Fruit fly (Drosophila melanogaster) whole organism, embryonic: Measurements from ENCODE around the gene ClC-c.

Experiments used
- Atf6 ChIP-seq: fragments of 200-800 bp; sonication (Bioruptor generic); IDR thresholded peaks from 2 replicates; pipeline ENCODE4 v1.3.6; 2022; ENCODE audit warnings: missing biosample characterization, missing genetic modification characterization
- CG10147 ChIP-seq: fragments of 200-800 bp; sonication (Bioruptor generic); optimal IDR thresholded peaks from 2 replicates; lab custom pipeline; 2019; ENCODE audit warnings: missing biosample characterization, mild to moderate bottlenecking, missing genetic modification characterization, moderate library complexity
- CG10267 ChIP-seq: fragments of 200-800 bp; sonication (Bioruptor generic); optimal IDR thresholded peaks from 2 replicates; lab custom pipeline; 2018; ENCODE audit warnings: missing biosample characterization, mild to moderate bottlenecking, missing genetic modification characterization, moderate library complexity
- CG10431 ChIP-seq: fragments of 200-800 bp; sonication (Bioruptor generic); optimal IDR thresholded peaks from 3 replicates; lab custom pipeline; 2018; ENCODE audit warnings: missing biosample characterization, mild to moderate bottlenecking, missing genetic modification characterization
- CG11696 ChIP-seq: fragments of 200-800 bp; sonication (Bioruptor generic); IDR thresholded peaks from 2 replicates; pipeline ENCODE4 v1.3.6; 2022; ENCODE audit warnings: missing biosample characterization, missing genetic modification characterization
- CG12071 ChIP-seq: fragments of 200-800 bp; sonication (Bioruptor generic); optimal IDR thresholded peaks from 3 replicates; lab custom pipeline; 2018; ENCODE audit warnings: missing biosample characterization, mild to moderate bottlenecking, missing genetic modification characterization
- CG14441 ChIP-seq: fragments of 200-800 bp; sonication (Bioruptor generic); IDR thresholded peaks from 2 replicates; pipeline ENCODE4 v1.3.6; 2022; ENCODE audit warnings: missing biosample characterization, missing genetic modification characterization
- CG14667 ChIP-seq: fragments of 200-800 bp; sonication (Bioruptor generic); IDR thresholded peaks from 2 replicates; pipeline ENCODE4 v1.3.6; 2022; ENCODE audit warnings: missing biosample characterization, missing genetic modification characterization
- CG14710 ChIP-seq: fragments of 200-800 bp; sonication (Bioruptor generic); optimal IDR thresholded peaks from 3 replicates; lab custom pipeline; 2019; ENCODE audit warnings: missing biosample characterization, mild to moderate bottlenecking, missing genetic modification characterization, moderate library complexity
- CG1603 ChIP-seq: fragments of 200-800 bp; sonication (Bioruptor generic); optimal IDR thresholded peaks from 2 replicates; lab custom pipeline; 2019; ENCODE audit warnings: missing biosample characterization, mild to moderate bottlenecking, missing genetic modification characterization, moderate library complexity
- CG17612 ChIP-seq: fragments of 200-800 bp; sonication (Bioruptor generic); IDR thresholded peaks from 2 replicates; pipeline ENCODE4 v1.3.6; 2022; ENCODE audit warnings: missing biosample characterization, missing genetic modification characterization
- CG2202 ChIP-seq: fragments of 200-800 bp; sonication (Bioruptor generic); optimal IDR thresholded peaks from 2 replicates; lab custom pipeline; 2018; ENCODE audit warnings: missing biosample characterization, mild to moderate bottlenecking, missing genetic modification characterization
- CG4360 ChIP-seq: fragments of 200-800 bp; sonication (Bioruptor generic); IDR thresholded peaks from 2 replicates; pipeline ENCODE4 v1.3.6; 2022; ENCODE audit warnings: missing biosample characterization, missing genetic modification characterization
- CG4424 ChIP-seq: fragments of 200-800 bp; sonication (Bioruptor generic); optimal IDR thresholded peaks from 3 replicates; lab custom pipeline; 2016; ENCODE audit warnings: missing biosample characterization, missing genetic modification characterization
- CG4854 ChIP-seq: fragments of 200-800 bp; sonication (Bioruptor generic); optimal IDR thresholded peaks from 2 replicates; lab custom pipeline; 2016; ENCODE audit warnings: missing biosample characterization, missing genetic modification characterization, inconsistent platforms
- CG6175 ChIP-seq: fragments of 200-800 bp; sonication (Bioruptor generic); IDR thresholded peaks from 3 replicates; pipeline ENCODE4 v1.3.6; 2022; ENCODE audit warnings: missing biosample characterization, missing genetic modification characterization
- CG6654 ChIP-seq: fragments of 200-800 bp; sonication (Bioruptor generic); optimal IDR thresholded peaks from 2 replicates; lab custom pipeline; 2017; ENCODE audit warnings: missing biosample characterization, mild to moderate bottlenecking, missing genetic modification characterization
- CG6813 ChIP-seq: fragments of 200-800 bp; sonication (Bioruptor generic); optimal IDR thresholded peaks from 2 replicates; lab custom pipeline; 2017; ENCODE audit warnings: missing biosample characterization, missing genetic modification characterization, mild to moderate bottlenecking, moderate library complexity, missing genetic modification reagents
- CG7556 ChIP-seq: fragments of 200-800 bp; sonication (Bioruptor generic); optimal IDR thresholded peaks from 2 replicates; lab custom pipeline; 2017; ENCODE audit warnings: missing biosample characterization, mild to moderate bottlenecking, missing genetic modification characterization
- CG7839 ChIP-seq: fragments of 200-800 bp; sonication (Bioruptor generic); optimal IDR thresholded peaks from 3 replicates; lab custom pipeline; 2018; ENCODE audit warnings: missing biosample characterization, mild to moderate bottlenecking, missing genetic modification characterization, moderate library complexity
- Chrac-16 ChIP-seq: fragments of 200-800 bp; sonication (Bioruptor generic); optimal IDR thresholded peaks from 3 replicates; lab custom pipeline; 2016; ENCODE audit warnings: missing biosample characterization, missing genetic modification characterization
- D ChIP-seq, 2 experiments: fragments of 200-800 bp in 1 of 2; fragments of >200 bp in 1 of 2; sonication (Bioruptor generic) in 1 of 2; optimal IDR thresholded peaks; 2 replicates in 1 of 2; 3 replicates in 1 of 2; lab custom pipeline; 2017; ENCODE audit warnings: mild to moderate bottlenecking in 1 of 2, missing biosample characterization in 1 of 2, missing genetic modification characterization in 1 of 2, missing genetic modification reagents in 1 of 2
- Dbx ChIP-seq: fragments of 200-800 bp; sonication (Bioruptor generic); IDR thresholded peaks from 3 replicates; pipeline ENCODE4 v1.3.6; 2022; ENCODE audit warnings: missing biosample characterization, missing genetic modification characterization
- Doc3 ChIP-seq: fragments of 200-800 bp; sonication (Bioruptor generic); IDR thresholded peaks from 3 replicates; pipeline ENCODE4 v1.3.6; 2022; ENCODE audit warnings: missing biosample characterization, missing genetic modification characterization; ENCODE audit not compliant: partially characterized antibody
- HLH3B ChIP-seq: fragments of 200-800 bp; sonication (Bioruptor generic); IDR thresholded peaks from 2 replicates; pipeline ENCODE4 v1.3.6; 2022; ENCODE audit warnings: missing biosample characterization, missing genetic modification characterization
- HLHmδ ChIP-seq: fragments of 200-800 bp; sonication (Bioruptor generic); optimal IDR thresholded peaks from 2 replicates; lab custom pipeline; 2018; ENCODE audit warnings: missing biosample characterization, mild to moderate bottlenecking, missing genetic modification characterization, moderate library complexity
- Hand ChIP-seq: fragments of 200-800 bp; sonication (Bioruptor generic); optimal IDR thresholded peaks from 2 replicates; lab custom pipeline; 2017; ENCODE audit warnings: mild to moderate bottlenecking, missing biosample characterization, missing genetic modification reagents, missing genetic modification characterization
- Lim3 ChIP-seq: fragments of 200-800 bp; sonication (Bioruptor generic); IDR thresholded peaks from 2 replicates; pipeline ENCODE4 v1.3.6; 2022; ENCODE audit warnings: missing biosample characterization, missing genetic modification characterization
- Lpt ChIP-seq: fragments of >200 bp; optimal IDR thresholded peaks from 2 replicates; lab custom pipeline; 2018; ENCODE audit warnings: missing biosample characterization, missing genetic modification characterization
- Mrtf ChIP-seq: fragments of 200-800 bp; sonication (Bioruptor generic); IDR thresholded peaks from 3 replicates; pipeline ENCODE4 v1.3.6; 2022; ENCODE audit warnings: missing biosample characterization, missing genetic modification characterization
- NFAT ChIP-seq: fragments of 200-800 bp; sonication (Bioruptor generic); IDR thresholded peaks from 2 replicates; pipeline ENCODE4 v1.3.6; 2022; ENCODE audit warnings: missing biosample characterization, missing genetic modification characterization
- Nf-YA ChIP-seq: fragments of 200-800 bp; sonication (Bioruptor generic); IDR thresholded peaks from 2 replicates; pipeline ENCODE4 v1.3.6; 2022; ENCODE audit warnings: missing biosample characterization, missing genetic modification characterization
- Taf1 ChIP-seq: fragments of 200-800 bp; sonication (Bioruptor generic); IDR thresholded peaks from 2 replicates; pipeline ENCODE4 v1.3.6; 2022; ENCODE audit warnings: missing biosample characterization, missing genetic modification characterization
- ase ChIP-seq: fragments of 200-800 bp; sonication (Bioruptor generic); IDR thresholded peaks from 3 replicates; pipeline ENCODE4 v1.3.6; 2022; ENCODE audit warnings: missing biosample characterization, missing genetic modification characterization
- ash1 ChIP-seq: fragments of 200-800 bp; sonication (Bioruptor generic); optimal IDR thresholded peaks from 2 replicates; lab custom pipeline; 2018; ENCODE audit warnings: missing biosample characterization, mild to moderate bottlenecking, missing genetic modification characterization
- dm ChIP-seq: fragments of 200-800 bp; sonication (Bioruptor generic); optimal IDR thresholded peaks from 3 replicates; lab custom pipeline; 2016; ENCODE audit warnings: missing biosample characterization, missing genetic modification characterization
- esg ChIP-seq: fragments of 200-800 bp; sonication (Bioruptor generic); conservative IDR thresholded peaks from 2 replicates; pipeline ENCODE4 v1.3.6; 2022; ENCODE audit warnings: missing biosample characterization, missing genetic modification characterization
- fd64A ChIP-seq: fragments of 200-800 bp; sonication (Bioruptor generic); optimal IDR thresholded peaks from 3 replicates; lab custom pipeline; 2018; ENCODE audit warnings: missing biosample characterization, mild to moderate bottlenecking, missing genetic modification characterization
- gcm ChIP-seq: fragments of 200-800 bp; sonication (Bioruptor generic); optimal IDR thresholded peaks from 2 replicates; lab custom pipeline; 2019; ENCODE audit warnings: missing biosample characterization, mild to moderate bottlenecking, missing genetic modification characterization, moderate library complexity
- hkb ChIP-seq, 2 experiments: fragments of 200-800 bp in 1 of 2; fragments of >200 bp in 1 of 2; sonication (Bioruptor generic) in 1 of 2; IDR thresholded peaks in 1 of 2; optimal IDR thresholded peaks in 1 of 2; 2 replicates each; pipeline versions ENCODE4 v1.3.6 to Lab custom; 2017 to 2022; ENCODE audit warnings: missing biosample characterization in 1 of 2, missing genetic modification characterization in 1 of 2
- lmd ChIP-seq: fragments of 200-800 bp; sonication (Bioruptor generic); IDR thresholded peaks from 2 replicates; pipeline ENCODE4 v1.3.6; 2022; ENCODE audit warnings: missing biosample characterization, missing genetic modification characterization
- pros ChIP-seq: fragments of 200-800 bp; sonication (Bioruptor generic); optimal IDR thresholded peaks from 3 replicates; lab custom pipeline; 2019; ENCODE audit warnings: missing biosample characterization, mild to moderate bottlenecking, missing genetic modification characterization, moderate library complexity
- salm ChIP-seq: fragments of 200-800 bp; sonication (Bioruptor generic); optimal IDR thresholded peaks from 2 replicates; lab custom pipeline; 2018; ENCODE audit warnings: missing biosample characterization, mild to moderate bottlenecking, missing genetic modification characterization
- seq ChIP-seq: fragments of 200-800 bp; sonication (Bioruptor generic); IDR thresholded peaks from 2 replicates; pipeline ENCODE4 v1.3.6; 2022; ENCODE audit warnings: missing biosample characterization, missing genetic modification characterization
- sob ChIP-seq: fragments of 200-800 bp; sonication (Bioruptor generic); IDR thresholded peaks from 2 replicates; pipeline ENCODE4 v1.3.6; 2022; ENCODE audit warnings: missing biosample characterization, missing genetic modification characterization
- tgo ChIP-seq: fragments of 200-800 bp; sonication (Bioruptor generic); IDR thresholded peaks from 3 replicates; pipeline ENCODE4 v1.3.6; 2022; ENCODE audit warnings: missing biosample characterization, missing genetic modification characterization
- tio ChIP-seq: fragments of 200-800 bp; sonication (Bioruptor generic); optimal IDR thresholded peaks from 2 replicates; lab custom pipeline; 2017; ENCODE audit warnings: missing biosample characterization, missing genetic modification characterization, inconsistent platforms
- zfh1 ChIP-seq: fragments of 200-800 bp; sonication (Bioruptor generic); IDR thresholded peaks from 3 replicates; pipeline ENCODE4 v1.3.6; 2022; ENCODE audit warnings: missing biosample characterization, missing genetic modification characterization

ClC-c gene

dm6 chr3L:16045083-16045830, 45.0 kb upstream of the ClC-c start (continued):
- TF ChIP-seq ash1 (GFP tag; lab: Kevin White, UChicago), result peak; percentile 4
- peak; percentile 36 for TF ChIP-seq lmd
- no peak; the same call in 2 of the 3 replicates for TF ChIP-seq ase (GFP tag; lab: Robert Waterston, UW)
- TF ChIP-seq sob (GFP tag; lab: Robert Waterston, UW), result peak; percentile 40
- TF ChIP-seq CG14441, result no peak
- TF ChIP-seq CG6813, result peak; percentile 7
- peak; percentile 51; the same call in 2 of the 3 replicates for TF ChIP-seq zfh1
- peak; percentile 27 for TF ChIP-seq CG10147 (GFP tag; lab: Kevin White, UChicago)
- peak; percentile 12 for TF ChIP-seq CG14710
- TF ChIP-seq fd64A (GFP tag; lab: Kevin White, UChicago), result no peak
- TF ChIP-seq Doc3 (GFP tag; lab: Robert Waterston, UW), result no peak
- TF ChIP-seq NFAT, result peak; percentile 14; the same call in 1 of the 2 replicates
- TF ChIP-seq seq (GFP tag; lab: Robert Waterston, UW), result 0 out of 2 replicates have a peak, but pooled peaks have one; percentile 30
- no peak for TF ChIP-seq hkb (optimal IDR thresholded peaks at IDR 0.05; lab: Kevin White, UChicago)
- peak; percentile 51 for TF ChIP-seq hkb (GFP tag; IDR thresholded peaks at IDR 0.05; lab: Robert Waterston, UW)
- TF ChIP-seq CG1603 (tag; lab: Kevin White, UChicago), result peak; percentile 55
- no peak for TF ChIP-seq Lim3 (GFP tag; lab: Robert Waterston, UW)
- TF ChIP-seq tio (GFP tag; lab: Kevin White, UChicago), result peak; percentile 64
- TF ChIP-seq Taf1 (GFP tag; lab: Robert Waterston, UW), result peak; percentile 22; the same call in 1 of the 2 replicates
- peak; percentile 10 for TF ChIP-seq CG2202
- peak; percentile 49 for TF ChIP-seq Hand (GFP tag; lab: Kevin White, UChicago)
- TF ChIP-seq HLHmδ (GFP tag; lab: Kevin White, UChicago), result peak; percentile 45
- no peak for TF ChIP-seq dm
- TF ChIP-seq gcm, result peak; percentile 53
- TF ChIP-seq salm (tag; lab: Kevin White, UChicago), result peak; percentile 54
- peak; percentile 47 for TF ChIP-seq CG4854 (GFP tag; lab: Kevin White, UChicago)
- peak; percentile 60 for TF ChIP-seq Atf6 (GFP tag; lab: Robert Waterston, UW)
- 0 out of 3 replicates have a peak, but pooled peaks have one; percentile 47 for TF ChIP-seq CG6175
- no peak for TF ChIP-seq Chrac-16 (GFP tag; lab: Kevin White, UChicago)
- peak; percentile 36; the same call in 2 of the 3 replicates for TF ChIP-seq tgo (GFP tag; lab: Robert Waterston, UW)
- TF ChIP-seq HLH3B (GFP tag; lab: Robert Waterston, UW), result peak; percentile 42; the same call in 1 of the 2 replicates
- TF ChIP-seq D (optimal IDR thresholded peaks at IDR 0.05; lab: Kevin White, UChicago), result peak; percentile 72
- TF ChIP-seq D (GFP tag; optimal IDR thresholded peaks at IDR 0.05; lab: Kevin White, UChicago), result peak; percentile 46
- TF ChIP-seq CG7556, result peak; percentile 75
- no peak for TF ChIP-seq Nf-YA
- peak; percentile 45; the same call in 1 of the 2 replicates for TF ChIP-seq CG14667 (GFP tag; lab: Robert Waterston, UW)
- peak; percentile 42; the same call in 1 of the 2 replicates for TF ChIP-seq CG11696 (GFP tag; lab: Robert Waterston, UW)
- peak; percentile 29 for TF ChIP-seq CG4424 (GFP tag; lab: Kevin White, UChicago)
- TF ChIP-seq CG7839 (tag; lab: Kevin White, UChicago), result peak; percentile 61
- peak; percentile 4 for TF ChIP-seq CG6654 (GFP tag; lab: Kevin White, UChicago)
- TF ChIP-seq Dbx (GFP tag; lab: Robert Waterston, UW), result peak; percentile 53; the same call in 1 of the 3 replicates
- 0 out of 2 replicates have a peak, but pooled peaks have one; percentile 5 for TF ChIP-seq CG4360 (GFP tag; lab: Robert Waterston, UW)
- peak; percentile 11 for TF ChIP-seq CG12071
- no peak for TF ChIP-seq Lpt (GFP tag; lab: Kevin White, UChicago)
- TF ChIP-seq CG10267, result peak; percentile 38
- peak; percentile 50 for TF ChIP-seq esg
- TF ChIP-seq pros (GFP tag; lab: Kevin White, UChicago), result peak; percentile 90
- 0 out of 3 replicates have a peak, but pooled peaks have one; percentile 22 for TF ChIP-seq Mrtf (GFP tag; lab: Robert Waterston, UW)
- TF ChIP-seq CG17612 (GFP tag; lab: Robert Waterston, UW), result no peak
- no peak for TF ChIP-seq CG10431 (GFP tag; lab: Kevin White, UChicago)
